Worm (Caenorhabditis elegans) whole organism, young adult: ENCODE data around the gene ZC204.6.

ENCODE experiments used
- B0019.2 ChIP-seq: fragments of 200-800 bp; sonication (Bioruptor generic); conservative IDR thresholded peaks from 2 replicates; pipeline ENCODE4 v1.3.6; 2022; ENCODE audit warnings: missing genetic modification reagents, missing genetic modification characterization, missing compliant biosample characterization
- F33H1.4 ChIP-seq: fragments of 200-800 bp; sonication (Bioruptor generic); IDR thresholded peaks from 2 replicates; pipeline ENCODE4 v1.3.6; 2022; ENCODE audit warnings: missing genetic modification reagents, missing genetic modification characterization, missing compliant biosample characterization
- T07F8.4 ChIP-seq: sonication (generic microtip); optimal IDR thresholded peaks from 2 replicates; lab custom pipeline; 2016; ENCODE audit warnings: mild to moderate bottlenecking, missing genetic modification characterization, moderate library complexity, missing compliant biosample characterization
- ceh-79 ChIP-seq: sonication (generic microtip); optimal IDR thresholded peaks from 2 replicates; lab custom pipeline; 2017; ENCODE audit warnings: mild to moderate bottlenecking, missing genetic modification characterization, missing compliant biosample characterization
- hrde-1 ChIP-seq: sonication (generic microtip); optimal IDR thresholded peaks from 2 replicates; lab custom pipeline; 2016; ENCODE audit warnings: missing genetic modification characterization, mild to moderate bottlenecking, missing compliant biosample characterization, moderate library complexity, missing genotype, missing genetic modification reagents, borderline replicate concordance
- let-526 ChIP-seq: fragments of 200-800 bp; sonication (Bioruptor generic); IDR thresholded peaks from 2 replicates; pipeline ENCODE4 v1.3.6; 2022; ENCODE audit warnings: missing genetic modification reagents, missing genetic modification characterization, missing compliant biosample characterization
- lin-54 ChIP-seq: fragments of 200-800 bp; sonication (Bioruptor generic); optimal IDR thresholded peaks from 2 replicates; lab custom pipeline; 2018; ENCODE audit warnings: mild to moderate bottlenecking, missing genetic modification characterization, missing compliant biosample characterization

DNA sequence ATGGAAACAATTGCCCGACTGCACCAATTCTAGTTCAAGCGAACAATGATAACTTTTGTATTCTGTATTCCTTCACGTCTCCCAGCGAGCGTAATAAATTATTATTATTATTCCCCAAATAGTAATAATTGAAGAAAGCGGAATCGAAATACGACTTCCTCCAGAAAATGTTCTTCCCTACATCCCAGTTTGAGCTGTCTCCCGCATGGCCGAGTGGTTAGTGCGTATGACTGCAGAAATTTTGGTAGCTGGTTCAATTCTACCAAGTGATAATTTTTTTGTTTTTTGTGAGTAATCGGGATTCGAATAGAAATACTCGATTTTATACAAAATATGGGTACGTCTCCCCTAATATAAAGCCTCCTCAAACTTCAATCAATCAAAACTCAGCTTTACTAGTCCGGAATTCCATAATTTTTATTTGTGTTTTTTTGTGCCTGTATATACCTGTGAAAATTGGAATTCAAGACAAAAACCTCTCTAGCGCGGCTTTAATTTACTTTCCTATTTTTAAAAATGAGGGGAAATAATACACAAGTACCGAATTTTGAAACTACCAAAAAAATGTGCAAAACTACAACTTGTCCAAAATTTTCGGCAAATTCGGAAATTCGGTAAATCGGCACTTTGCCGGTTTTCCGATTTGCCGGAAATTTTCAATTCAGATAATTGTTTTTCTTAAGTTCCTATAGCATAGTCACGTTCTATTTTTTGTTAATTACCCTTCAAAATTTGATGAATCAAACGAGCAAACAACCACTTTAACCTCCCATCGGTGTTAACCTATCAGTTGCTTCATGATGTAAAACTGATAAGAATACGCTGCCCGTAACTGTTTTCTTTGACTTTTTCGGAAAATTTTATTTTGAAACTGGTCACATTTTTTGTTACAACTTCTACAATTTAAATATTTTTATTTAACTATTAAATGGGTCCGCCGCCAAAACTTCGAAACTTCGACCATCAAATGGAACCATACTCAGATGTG lies 47.2 kb downstream of the ZC204.6 start, which contains the start of gene bath-46:
- TF ChIP-seq lin-54 (no peak), B0019.2 (GFP tag; lab: Robert Waterston, UW) (no peak), T07F8.4 (tag; lab: Kevin White, UChicago) (no peak), ceh-79 (tag; lab: Kevin White, UChicago) (no peak), let-526 (no peak), F33H1.4 (GFP tag; lab: Robert Waterston, UW) (no peak), hrde-1 (tag; lab: Kevin White, UChicago) (no peak)
